Worm (Caenorhabditis elegans) whole organism, L1 larva: ENCODE data around the gene fzy-1.

Experiments
- Y116A8C.19 ChIP-seq: sonication (generic microtip); optimal IDR thresholded peaks from 2 replicates; lab custom pipeline; 2016; ENCODE audit warnings: missing compliant biosample characterization, missing genetic modification characterization, borderline replicate concordance
- aha-1 ChIP-seq: fragments of 150-350 bp; optimal IDR thresholded peaks from 2 replicates; lab custom pipeline; 2014; ENCODE audit warnings: missing biosample characterization, missing genetic modification characterization
- ama-1 ChIP-seq: fragments of 150-350 bp; optimal IDR thresholded peaks from 2 replicates; lab custom pipeline; 2014
- blmp-1 ChIP-seq: fragments of 150-350 bp; optimal IDR thresholded peaks from 2 replicates; lab custom pipeline; 2014; ENCODE audit warnings: missing biosample characterization, missing genetic modification characterization
- ceh-8 ChIP-seq: fragments of 200-800 bp; sonication (Bioruptor generic); optimal IDR thresholded peaks from 2 replicates; lab custom pipeline; 2018; ENCODE audit warnings: mild to moderate bottlenecking, missing genetic modification characterization, moderate library complexity, missing compliant biosample characterization
- ceh-82 ChIP-seq, 3 experiments: fragments of 150-350 bp in 1 of 3; sonication (generic microtip) in 2 of 3; optimal IDR thresholded peaks; 2 replicates each; lab custom pipeline; 2014 to 2017; ENCODE audit warnings: missing biosample characterization in 3 of 3, missing genetic modification characterization in 3 of 3
- ceh-88 ChIP-seq: fragments of 200-800 bp; sonication (Bioruptor generic); IDR thresholded peaks from 2 replicates; pipeline ENCODE4 v1.3.6; 2022; ENCODE audit warnings: missing genetic modification characterization, missing compliant biosample characterization
- ceh-90 ChIP-seq: sonication (generic microtip); optimal IDR thresholded peaks from 2 replicates; lab custom pipeline; 2016; ENCODE audit warnings: missing genetic modification characterization, missing compliant biosample characterization
- ces-1 ChIP-seq: fragments of 150-350 bp; optimal IDR thresholded peaks from 2 replicates; lab custom pipeline; 2014; ENCODE audit warnings: missing biosample characterization, missing genetic modification reagents, missing genetic modification characterization
- dsc-1 ChIP-seq: sonication (generic microtip); optimal IDR thresholded peaks from 2 replicates; lab custom pipeline; 2016; ENCODE audit warnings: mild to moderate bottlenecking, missing genetic modification characterization, missing compliant biosample characterization
- efl-1 ChIP-seq, 4 experiments: fragments of 150-350 bp; optimal IDR thresholded peaks in 3 of 4; peaks in 1 of 4; 1 replicate in 1 of 4; 2 replicates in 3 of 4; lab custom pipeline; 2014; ENCODE audit warnings: missing biosample characterization in 2 of 4, missing genetic modification characterization in 2 of 4, missing genetic modification reagents in 2 of 4
- efl-3 ChIP-seq: fragments of 200-800 bp; sonication (Bioruptor generic); optimal IDR thresholded peaks from 2 replicates; lab custom pipeline; 2018; ENCODE audit warnings: mild to moderate bottlenecking, missing genetic modification characterization, missing compliant biosample characterization
- egl-27 ChIP-seq, 2 experiments: fragments of 150-350 bp in 1 of 2; sonication (generic microtip); optimal IDR thresholded peaks; 3 replicates each; lab custom pipeline; 2017 to 2018; ENCODE audit warnings: missing biosample characterization in 2 of 2, missing genetic modification characterization in 2 of 2, missing genetic modification reagents in 2 of 2
- elt-2 ChIP-seq: sonication (generic microtip); optimal IDR thresholded peaks from 2 replicates; lab custom pipeline; 2016; ENCODE audit warnings: missing genetic modification characterization, mild to moderate bottlenecking, inconsistent platforms, missing compliant biosample characterization, missing genetic modification reagents
- elt-3 ChIP-seq, 6 experiments: fragments of 150-350 bp in 1 of 6; sonication (generic microtip); optimal IDR thresholded peaks; 2 replicates each; lab custom pipeline; 2017 to 2018; ENCODE audit warnings: missing biosample characterization in 6 of 6, missing genetic modification characterization in 6 of 6, inconsistent platforms in 1 of 6
- fkh-10 ChIP-seq: sonication (generic microtip); optimal IDR thresholded peaks from 2 replicates; lab custom pipeline; 2017; ENCODE audit warnings: missing biosample characterization, missing genetic modification reagents, missing genetic modification characterization
- fkh-4 ChIP-seq: sonication (generic microtip); optimal IDR thresholded peaks from 2 replicates; lab custom pipeline; 2016; ENCODE audit warnings: missing compliant biosample characterization, missing genetic modification characterization, borderline replicate concordance
- hlh-4 ChIP-seq: sonication (generic microtip); optimal IDR thresholded peaks from 2 replicates; lab custom pipeline; 2016; ENCODE audit warnings: mild to moderate bottlenecking, missing genetic modification characterization, missing compliant biosample characterization
- jun-1 ChIP-seq: fragments of 150-350 bp; optimal IDR thresholded peaks from 2 replicates; lab custom pipeline; 2014; ENCODE audit warnings: missing biosample characterization, missing genetic modification reagents, missing genetic modification characterization
- lin-14 ChIP-seq: fragments of 200-800 bp; sonication (Bioruptor generic); optimal IDR thresholded peaks from 2 replicates; lab custom pipeline; 2018; ENCODE audit warnings: mild to moderate bottlenecking, missing genetic modification characterization, moderate library complexity, missing compliant biosample characterization
- lin-35 ChIP-seq, 2 experiments: fragments of 150-350 bp; optimal IDR thresholded peaks; 2 replicates each; lab custom pipeline; 2014; ENCODE audit warnings: missing biosample characterization in 2 of 2, missing genetic modification characterization in 2 of 2, missing genetic modification reagents in 2 of 2
- nhr-19 ChIP-seq: fragments of 200-800 bp; sonication (Bioruptor generic); conservative IDR thresholded peaks from 2 replicates; pipeline ENCODE4 v1.3.6; 2022; ENCODE audit warnings: missing genetic modification characterization, missing compliant biosample characterization
- nhr-71 ChIP-seq: sonication (generic microtip); optimal IDR thresholded peaks from 2 replicates; lab custom pipeline; 2016; ENCODE audit warnings: mild to moderate bottlenecking, missing genetic modification characterization, moderate library complexity, missing compliant biosample characterization
- nhr-85 ChIP-seq: sonication (generic microtip); peaks from one replicate; lab custom pipeline; 2016; ENCODE audit warnings: missing genetic modification characterization, inconsistent platforms, missing compliant biosample characterization
- pag-3 ChIP-seq: sonication (generic microtip); optimal IDR thresholded peaks from 2 replicates; lab custom pipeline; 2017; ENCODE audit warnings: missing genetic modification characterization, mild to moderate bottlenecking, missing compliant biosample characterization, antibody characterized with exemption, borderline replicate concordance; ENCODE audit not compliant: insufficient read depth
- pax-3 ChIP-seq: fragments of 200-800 bp; sonication (Bioruptor generic); optimal IDR thresholded peaks from 2 replicates; lab custom pipeline; 2018; ENCODE audit warnings: mild to moderate bottlenecking, missing genetic modification characterization, moderate library complexity, missing compliant biosample characterization
- pqm-1 ChIP-seq: sonication (generic microtip); optimal IDR thresholded peaks from 3 replicates; lab custom pipeline; 2017; ENCODE audit warnings: missing biosample characterization, missing genetic modification characterization
- snu-23 ChIP-seq: sonication (generic microtip); optimal IDR thresholded peaks from 2 replicates; lab custom pipeline; 2016; ENCODE audit warnings: missing genetic modification characterization, missing compliant biosample characterization
- sptf-1 ChIP-seq: fragments of 150-350 bp; optimal IDR thresholded peaks from 2 replicates; lab custom pipeline; 2014; ENCODE audit warnings: missing biosample characterization, missing genetic modification characterization
- swsn-7 ChIP-seq: sonication (generic microtip); optimal IDR thresholded peaks from 2 replicates; lab custom pipeline; 2016; ENCODE audit warnings: missing genetic modification characterization, missing compliant biosample characterization
- tbx-2 ChIP-seq: sonication (generic microtip); optimal IDR thresholded peaks from 2 replicates; lab custom pipeline; 2016; ENCODE audit warnings: missing genetic modification characterization, missing compliant biosample characterization
- unc-130 ChIP-seq: fragments of 150-350 bp; optimal IDR thresholded peaks from 2 replicates; lab custom pipeline; 2017; ENCODE audit warnings: missing biosample characterization, missing genetic modification characterization, inconsistent platforms
- unc-30 ChIP-seq: sonication (generic microtip); optimal IDR thresholded peaks from 2 replicates; lab custom pipeline; 2017; ENCODE audit warnings: missing biosample characterization, missing genetic modification characterization
- unc-86 ChIP-seq: sonication (generic microtip); optimal IDR thresholded peaks from 2 replicates; lab custom pipeline; 2016; ENCODE audit warnings: missing genetic modification characterization, missing compliant biosample characterization
- vab-15 ChIP-seq: sonication (generic microtip); optimal IDR thresholded peaks from 2 replicates; lab custom pipeline; 2017; ENCODE audit warnings: missing genotype, mild to moderate bottlenecking, missing genetic modification characterization, missing compliant biosample characterization
- xbp-1 ChIP-seq: sonication (generic microtip); optimal IDR thresholded peaks from 2 replicates; lab custom pipeline; 2016; ENCODE audit warnings: missing genetic modification characterization, missing compliant biosample characterization
- zag-1 ChIP-seq: fragments of 150-350 bp; optimal IDR thresholded peaks from 2 replicates; lab custom pipeline; 2014; ENCODE audit warnings: missing biosample characterization, missing genetic modification characterization
- ztf-4 ChIP-seq: fragments of 150-350 bp; optimal IDR thresholded peaks from 2 replicates; lab custom pipeline; 2014; ENCODE audit warnings: missing biosample characterization, missing genetic modification characterization

Gene fzy-1

DNA sequence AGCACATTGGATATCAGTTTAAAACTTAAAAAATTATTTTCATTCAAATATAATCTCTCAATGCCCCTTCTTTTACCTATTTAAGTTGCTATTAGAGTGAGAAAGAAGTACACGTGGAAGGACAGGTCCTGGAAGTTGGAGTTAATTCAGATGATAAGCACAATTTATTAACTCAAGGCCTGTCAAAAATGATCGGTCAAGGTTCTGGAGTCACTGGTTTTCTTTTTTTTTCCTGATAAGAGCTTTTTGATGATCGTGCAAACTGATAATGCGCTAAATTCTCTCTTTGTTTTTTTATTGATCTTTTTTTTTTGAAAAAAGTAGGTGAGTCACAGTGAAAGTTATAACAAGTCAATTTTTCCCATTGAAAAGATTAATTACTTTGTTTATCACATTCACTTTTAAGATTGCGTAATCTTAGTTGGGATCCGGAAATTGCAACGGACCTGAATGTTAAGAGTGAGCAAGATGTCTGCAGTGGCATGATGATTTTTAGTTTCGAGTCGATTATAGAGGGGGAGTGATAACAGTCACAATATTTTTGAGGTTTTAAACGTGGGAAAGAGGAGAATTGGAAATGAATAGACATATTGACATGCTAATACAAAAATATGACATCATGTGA, 12.0 kb downstream of the fzy-1 start:
- TF ChIP-seq pqm-1 (tag; lab: Kevin White, UChicago), result peak; percentile 19
- TF ChIP-seq lin-35 (GFP tag; optimal IDR thresholded peaks at IDR 0.05; lab: Kevin White, UChicago), result peak in 1 of 2 experiments; percentile 35
- no peak for TF ChIP-seq blmp-1 (tag; lab: Kevin White, UChicago)
- TF ChIP-seq sptf-1, result no peak
- no peak for TF ChIP-seq efl-1 (optimal IDR thresholded peaks at IDR 0.05; lab: Kevin White, UChicago)
- peak in 1 of 2 experiments; percentile 74 for TF ChIP-seq efl-1 (GFP tag; optimal IDR thresholded peaks at IDR 0.05 in 1 of 2; lab: Kevin White, UChicago)
- TF ChIP-seq elt-2 (tag; lab: Kevin White, UChicago), result peak; percentile 99
- TF ChIP-seq Y116A8C.19 (tag; lab: Kevin White, UChicago), result no peak

DNA sequence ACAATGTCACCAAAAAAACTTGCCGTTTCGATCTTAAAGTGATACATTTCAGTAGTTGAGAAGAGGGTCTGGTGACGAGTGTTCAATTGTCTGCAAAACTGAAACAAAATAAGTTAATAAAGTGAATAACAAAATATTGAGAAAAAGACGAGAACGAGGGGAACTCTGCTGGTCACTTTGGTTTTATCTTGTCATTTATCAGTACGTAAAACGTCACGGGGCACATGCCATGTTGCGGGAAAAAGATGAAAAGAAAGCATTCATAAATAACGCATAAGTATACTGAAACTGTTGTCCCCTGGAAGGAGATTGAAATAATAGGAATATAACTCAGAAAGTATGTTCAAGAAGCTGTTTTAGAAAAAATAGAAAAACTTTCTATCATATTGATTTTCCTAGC, 14.3 kb downstream of the fzy-1 start, which contains the start of gene sahd-1:
Gene sahd-1 (minus strand): TSS at position 100 of the 400 bp plus-strand sequence.
- peak; percentile 53 for TF ChIP-seq elt-2 (tag; lab: Kevin White, UChicago)
- TF ChIP-seq xbp-1 (tag; lab: Kevin White, UChicago), result no peak
- TF ChIP-seq, all 84 proteins: peak for 1

DNA sequence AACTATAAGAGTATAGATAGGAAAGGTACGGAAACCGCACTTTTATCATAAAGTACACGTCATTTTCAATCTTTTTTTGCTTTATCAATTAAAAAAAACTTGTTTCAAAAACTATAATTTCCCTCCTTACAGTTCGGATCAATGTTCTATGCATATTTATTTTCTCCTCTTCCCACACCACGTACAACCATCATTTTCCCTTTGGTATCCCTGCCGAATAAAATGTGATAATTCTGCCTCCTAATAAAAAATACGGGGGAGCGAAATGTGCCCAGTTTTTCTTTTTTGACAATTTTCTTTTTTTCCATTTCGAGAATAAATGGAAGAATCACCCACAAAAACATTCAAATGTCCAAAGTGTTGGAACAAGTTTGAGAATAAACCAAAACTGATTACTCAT, 15.0 kb downstream of the fzy-1 start, which contains the start of gene ZK177.3:
Gene ZK177.3 (plus strand): TSS at position 301 of the 400 bp plus-strand sequence.
- TF ChIP-seq efl-1 (optimal IDR thresholded peaks at IDR 0.05; lab: Kevin White, UChicago) (no peak), efl-1 (GFP tag; optimal IDR thresholded peaks at IDR 0.05 in 1 of 2; lab: Kevin White, UChicago) (peak in 1 of 2 experiments; percentile 47), tbx-2 (no peak), elt-2 (tag; lab: Kevin White, UChicago) (peak; percentile 34), unc-86 (tag; lab: Kevin White, UChicago) (no peak), unc-30 (tag; lab: Kevin White, UChicago) (no peak)

DNA sequence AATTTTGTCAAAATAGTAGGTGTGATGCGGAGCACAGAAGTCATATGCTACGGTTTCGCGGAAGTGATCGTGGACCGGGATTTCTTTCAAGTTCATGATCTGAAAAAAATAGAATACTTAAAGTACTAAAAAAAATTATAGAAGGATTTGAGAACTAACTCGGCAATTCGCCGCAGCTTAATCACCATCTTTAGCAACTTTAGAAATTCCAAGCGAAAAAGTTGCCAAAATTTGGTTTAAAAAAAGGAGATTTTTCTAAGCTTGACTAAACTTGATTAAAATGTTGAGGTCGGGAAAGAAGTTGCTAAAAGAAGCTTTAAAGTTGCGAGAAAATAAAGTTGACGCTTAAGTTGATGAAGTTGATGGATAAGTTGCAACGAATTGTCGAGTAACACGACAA, 17.1 kb downstream of the fzy-1 start, which contains the start of gene ZK177.9:
Gene ZK177.9 (minus strand): TSS at position 101 of the 400 bp plus-strand sequence.
- no peak for TF ChIP-seq dsc-1
- TF ChIP-seq lin-14 (GFP tag; lab: Kevin White, UChicago), result no peak
- TF ChIP-seq zag-1 (tag; lab: Kevin White, UChicago), result no peak
- TF ChIP-seq, all 84 proteins: peak for 0

DNA sequence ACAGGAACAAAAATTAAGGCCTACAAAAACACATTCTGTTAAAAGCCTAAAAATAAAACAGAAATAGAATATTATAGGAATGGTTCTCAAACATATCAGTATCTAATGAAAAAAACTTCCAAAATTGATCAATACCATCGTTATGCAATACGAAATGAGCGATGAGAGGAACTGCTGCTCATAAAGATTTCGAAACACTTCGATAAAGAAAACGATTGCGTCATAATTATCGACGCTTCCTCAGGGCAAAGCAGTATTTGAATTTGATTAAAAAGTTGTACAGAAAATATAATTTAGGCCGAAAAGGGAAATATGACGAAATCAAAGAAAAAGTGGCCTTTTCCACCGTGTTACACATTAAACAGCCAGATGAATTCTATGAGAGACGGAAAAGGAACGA, 17.5 kb downstream of the fzy-1 start:
- no peak for TF ChIP-seq ceh-82 (tag; optimal IDR thresholded peaks at IDR 0.05; lab: Kevin White, UChicago)
- no peak for TF ChIP-seq nhr-19 (GFP tag; lab: Robert Waterston, UW)
- TF ChIP-seq ces-1 (GFP tag; lab: Kevin White, UChicago), result no peak
- no peak for TF ChIP-seq ztf-4 (tag; lab: Kevin White, UChicago)
- TF ChIP-seq ama-1 (lab: Kevin White, UChicago), result no peak
- no peak for TF ChIP-seq unc-130 (tag; lab: Kevin White, UChicago)
- TF ChIP-seq nhr-85 (tag; lab: Kevin White, UChicago), result no peak
- TF ChIP-seq elt-3 (tag; optimal IDR thresholded peaks at IDR 0.05; lab: Kevin White, UChicago), result no peak
- TF ChIP-seq, all 84 proteins: peak for 0

DNA sequence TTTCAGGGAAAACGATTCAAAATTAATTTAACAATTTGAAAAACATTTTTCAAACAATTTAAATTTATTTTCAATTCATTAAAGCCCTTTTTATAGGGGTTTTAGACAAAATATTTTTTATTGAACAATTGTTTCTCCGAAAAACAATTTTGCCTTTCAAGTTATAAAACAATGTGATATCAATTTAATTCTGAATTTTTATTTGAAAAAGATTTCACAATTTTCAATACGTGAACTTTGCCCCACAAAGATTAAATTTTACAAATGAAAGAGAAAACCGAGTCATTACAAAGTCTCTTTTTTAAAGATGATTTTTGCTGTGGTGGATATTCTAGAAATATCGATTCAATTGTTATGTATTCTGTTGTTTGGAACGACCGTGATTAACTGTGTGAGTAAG, 18.3 kb downstream of the fzy-1 start, which contains the start of gene ZK177.2:
Gene ZK177.2 (plus strand): TSS at position 301 of the 400 bp plus-strand sequence.
- no peak for TF ChIP-seq ceh-8
- TF ChIP-seq swsn-7 (tag; lab: Kevin White, UChicago), result no peak
- no peak for TF ChIP-seq vab-15
- TF ChIP-seq ceh-88 (GFP tag; lab: Robert Waterston, UW), result no peak
- TF ChIP-seq hlh-4 (tag; lab: Kevin White, UChicago), result no peak
- TF ChIP-seq pax-3 (tag; lab: Kevin White, UChicago), result no peak
- TF ChIP-seq snu-23 (GFP tag; lab: Kevin White, UChicago), result no peak
- no peak for TF ChIP-seq jun-1 (tag; lab: Kevin White, UChicago)
- TF ChIP-seq aha-1, result no peak
- TF ChIP-seq egl-27 (tag; optimal IDR thresholded peaks at IDR 0.05; lab: Kevin White, UChicago), result no peak
- TF ChIP-seq fkh-10 (GFP tag; lab: Kevin White, UChicago), result no peak
- TF ChIP-seq nhr-71 (tag; lab: Kevin White, UChicago), result no peak
- no peak for TF ChIP-seq efl-3 (GFP tag; lab: Kevin White, UChicago)
- TF ChIP-seq pqm-1 (tag; lab: Kevin White, UChicago), result no peak
- no peak for TF ChIP-seq pag-3 (tag; lab: Kevin White, UChicago)
- TF ChIP-seq ces-1 (GFP tag; lab: Kevin White, UChicago), result no peak
- no peak for TF ChIP-seq ceh-90 (tag; lab: Kevin White, UChicago)
- no peak for TF ChIP-seq xbp-1 (tag; lab: Kevin White, UChicago)
- TF ChIP-seq fkh-4, result no peak
- no peak for TF ChIP-seq nhr-19 (GFP tag; lab: Robert Waterston, UW)
